Worm (Caenorhabditis elegans) whole organism, mixed stage, embryonic: ENCODE data around the gene F49H12.7.
A peak's percentile ranks its signal among the peaks of the same experiment; 100 is the strongest.

Experiments
- M03D4.4 ChIP-seq: sonication (generic microtip); optimal IDR thresholded peaks from 2 replicates; lab custom pipeline; 2017; ENCODE audit warnings: mild to moderate bottlenecking, missing genetic modification characterization, missing compliant biosample characterization
- bed-3 ChIP-seq: fragments of 200-800 bp; sonication (Bioruptor generic); optimal IDR thresholded peaks from 3 replicates; lab custom pipeline; 2018; ENCODE audit warnings: mild to moderate bottlenecking, missing genetic modification characterization, moderate library complexity, missing compliant biosample characterization
- blmp-1 ChIP-seq: fragments of 150-350 bp; optimal IDR thresholded peaks from 2 replicates; lab custom pipeline; 2014; ENCODE audit warnings: missing biosample characterization, missing genetic modification characterization
- ceh-39 ChIP-seq: fragments of 150-350 bp; optimal IDR thresholded peaks from 2 replicates; lab custom pipeline; 2014; ENCODE audit warnings: missing biosample characterization, missing genetic modification characterization
- ceh-43 ChIP-seq: fragments of 200-800 bp; sonication (Bioruptor generic); optimal IDR thresholded peaks from 2 replicates; lab custom pipeline; 2018; ENCODE audit warnings: mild to moderate bottlenecking, missing genetic modification characterization, moderate library complexity, missing compliant biosample characterization
- ces-1 ChIP-seq: fragments of 150-350 bp; optimal IDR thresholded peaks from 2 replicates; lab custom pipeline; 2014; ENCODE audit warnings: missing biosample characterization, missing genetic modification reagents, missing genetic modification characterization
- cnd-1 ChIP-seq: fragments of 200-800 bp; sonication (Bioruptor generic); optimal IDR thresholded peaks from 2 replicates; lab custom pipeline; 2018; ENCODE audit warnings: mild to moderate bottlenecking, missing genetic modification characterization, missing compliant biosample characterization
- drap-1 ChIP-seq: fragments of 200-800 bp; sonication (Bioruptor generic); optimal IDR thresholded peaks from 3 replicates; lab custom pipeline; 2018; ENCODE audit warnings: mild to moderate bottlenecking, missing genetic modification characterization, missing compliant biosample characterization
- elt-1 ChIP-seq: sonication (generic microtip); optimal IDR thresholded peaks from 2 replicates; lab custom pipeline; 2017; ENCODE audit warnings: missing genetic modification characterization, mild to moderate bottlenecking, missing compliant biosample characterization, antibody characterized with exemption, moderate library complexity, borderline replicate concordance; ENCODE audit not compliant: insufficient read depth
- elt-3 ChIP-seq: fragments of 150-350 bp; optimal IDR thresholded peaks from 2 replicates; lab custom pipeline; 2014; ENCODE audit warnings: missing biosample characterization, missing genetic modification characterization
- flh-1 ChIP-seq: fragments of 200-800 bp; sonication (Bioruptor generic); optimal IDR thresholded peaks from 2 replicates; lab custom pipeline; 2018; ENCODE audit warnings: mild to moderate bottlenecking, missing genetic modification characterization, moderate library complexity, missing compliant biosample characterization
- ham-2 ChIP-seq: fragments of 200-800 bp; sonication (Bioruptor generic); optimal IDR thresholded peaks from 2 replicates; lab custom pipeline; 2018; ENCODE audit warnings: mild to moderate bottlenecking, missing genetic modification characterization, missing compliant biosample characterization
- hlh-1 ChIP-seq: fragments of 150-350 bp; optimal IDR thresholded peaks from 2 replicates; lab custom pipeline; 2014; ENCODE audit warnings: missing biosample characterization, missing genetic modification reagents, missing genetic modification characterization
- lin-13 ChIP-seq: fragments of 150-350 bp; optimal IDR thresholded peaks from 2 replicates; lab custom pipeline; 2014; ENCODE audit warnings: missing biosample characterization, missing genetic modification characterization
- lin-32 ChIP-seq: fragments of 200-800 bp; sonication (Bioruptor generic); optimal IDR thresholded peaks from 2 replicates; lab custom pipeline; 2018; ENCODE audit warnings: mild to moderate bottlenecking, missing genetic modification characterization, missing compliant biosample characterization
- lsy-2 ChIP-seq: fragments of 150-350 bp; optimal IDR thresholded peaks from 2 replicates; lab custom pipeline; 2014; ENCODE audit warnings: missing biosample characterization, missing genetic modification characterization
- mab-5 ChIP-seq: fragments of 150-350 bp; optimal IDR thresholded peaks from 2 replicates; lab custom pipeline; 2014; ENCODE audit warnings: missing biosample characterization, missing genetic modification characterization
- mep-1 ChIP-seq: fragments of 150-350 bp; optimal IDR thresholded peaks from 2 replicates; lab custom pipeline; 2017; ENCODE audit warnings: missing biosample characterization, missing genetic modification reagents, missing genetic modification characterization, inconsistent platforms
- mls-2 ChIP-seq: sonication (generic microtip); optimal IDR thresholded peaks from 2 replicates; lab custom pipeline; 2016; ENCODE audit warnings: mild to moderate bottlenecking, missing genetic modification characterization, moderate library complexity, missing compliant biosample characterization
- nhr-12 ChIP-seq: fragments of 150-350 bp; optimal IDR thresholded peaks from 2 replicates; lab custom pipeline; 2014; ENCODE audit warnings: missing biosample characterization, missing genetic modification characterization
- nhr-2 ChIP-seq: fragments of 150-350 bp; optimal IDR thresholded peaks from 2 replicates; lab custom pipeline; 2014; ENCODE audit warnings: missing biosample characterization, missing genetic modification characterization
- nhr-237 ChIP-seq: fragments of 150-350 bp; optimal IDR thresholded peaks from 2 replicates; lab custom pipeline; 2014; ENCODE audit warnings: missing biosample characterization, missing genetic modification characterization
- nhr-28 ChIP-seq: fragments of 150-350 bp; optimal IDR thresholded peaks from 2 replicates; lab custom pipeline; 2014; ENCODE audit warnings: missing biosample characterization, missing genetic modification characterization
- nhr-76 ChIP-seq: sonication (generic microtip); optimal IDR thresholded peaks from 2 replicates; lab custom pipeline; 2017; ENCODE audit warnings: missing biosample characterization, missing genetic modification characterization
- pha-4 ChIP-seq: fragments of 150-350 bp; optimal IDR thresholded peaks from 2 replicates; lab custom pipeline; 2018; ENCODE audit warnings: missing biosample characterization, missing genetic modification reagents, missing genetic modification characterization
- sem-2 ChIP-seq: fragments of 200-800 bp; sonication (Bioruptor generic); optimal IDR thresholded peaks from 2 replicates; lab custom pipeline; 2018; ENCODE audit warnings: mild to moderate bottlenecking, missing genetic modification characterization, missing compliant biosample characterization
- snpc-4 ChIP-seq: fragments of 150-350 bp; optimal IDR thresholded peaks from 2 replicates; lab custom pipeline; 2014; ENCODE audit warnings: missing biosample characterization, missing genetic modification characterization
- sptf-1 ChIP-seq: sonication (generic microtip); optimal IDR thresholded peaks from 2 replicates; lab custom pipeline; 2017; ENCODE audit warnings: mild to moderate bottlenecking, missing genetic modification characterization, moderate library complexity, missing compliant biosample characterization
- tbx-8 ChIP-seq: fragments of 200-800 bp; sonication (Bioruptor generic); optimal IDR thresholded peaks from 2 replicates; lab custom pipeline; 2018; ENCODE audit warnings: mild to moderate bottlenecking, missing genetic modification characterization, moderate library complexity, missing compliant biosample characterization
- unc-120 ChIP-seq: sonication (generic microtip); optimal IDR thresholded peaks from 2 replicates; lab custom pipeline; 2017; ENCODE audit warnings: missing genetic modification characterization, missing compliant biosample characterization; ENCODE audit not compliant: poor library complexity, severe bottlenecking
- unc-39 ChIP-seq: fragments of 150-350 bp; optimal IDR thresholded peaks from 2 replicates; lab custom pipeline; 2014; ENCODE audit warnings: missing biosample characterization, missing genetic modification characterization
- unc-62 ChIP-seq: fragments of 150-350 bp; optimal IDR thresholded peaks from 2 replicates; lab custom pipeline; 2014; ENCODE audit warnings: missing biosample characterization, missing genetic modification reagents, missing genetic modification characterization
- ztf-11 ChIP-seq: fragments of 150-350 bp; optimal IDR thresholded peaks from 2 replicates; lab custom pipeline; 2014; ENCODE audit warnings: missing biosample characterization, missing genetic modification characterization

Gene F49H12.7

DNA sequence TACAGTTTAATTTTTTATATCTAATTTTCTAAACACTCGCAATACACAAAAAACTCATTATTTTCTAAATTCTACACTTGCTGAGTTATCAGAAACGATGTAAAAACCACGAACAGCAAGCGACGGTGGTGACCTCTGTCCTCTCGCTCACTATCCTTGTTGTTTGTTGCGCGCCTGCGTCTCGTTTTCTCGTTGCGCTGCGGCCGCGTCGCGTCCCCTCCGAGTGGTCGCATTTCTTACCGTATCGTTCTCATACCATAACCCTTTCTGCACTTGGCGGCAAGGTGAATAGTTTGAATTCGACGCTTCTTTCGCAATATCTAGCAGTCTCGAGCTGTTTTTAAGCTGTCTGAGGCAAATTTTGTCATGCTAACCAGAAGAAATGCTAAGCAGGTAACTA, 24.6 kb downstream of the F49H12.7 start, which contains the start of gene lsy-2:
lsy-2 (plus strand) TSS at position 271 of the 400 bp plus-strand sequence.
- peak; percentile 33 for TF ChIP-seq sptf-1
- TF ChIP-seq M03D4.4 (tag; lab: Kevin White, UChicago): no peak
- TF ChIP-seq ceh-39 (tag; lab: Kevin White, UChicago): no peak
- no peak for TF ChIP-seq ztf-11 (tag; lab: Kevin White, UChicago)
- TF ChIP-seq nhr-237 (tag; lab: Kevin White, UChicago): peak; percentile 10
- TF ChIP-seq lsy-2 (tag; lab: Kevin White, UChicago): peak; percentile 98
- TF ChIP-seq pha-4: peak; percentile 47
- TF ChIP-seq hlh-1 (tag; lab: Kevin White, UChicago): peak; percentile 20
- TF ChIP-seq mep-1 (tag; lab: Kevin White, UChicago): peak; percentile 61
- TF ChIP-seq nhr-12 (tag; lab: Kevin White, UChicago): no peak
- TF ChIP-seq lin-13 (tag; lab: Kevin White, UChicago): peak; percentile 5
- TF ChIP-seq, all 35 proteins: peak for 7

DNA sequence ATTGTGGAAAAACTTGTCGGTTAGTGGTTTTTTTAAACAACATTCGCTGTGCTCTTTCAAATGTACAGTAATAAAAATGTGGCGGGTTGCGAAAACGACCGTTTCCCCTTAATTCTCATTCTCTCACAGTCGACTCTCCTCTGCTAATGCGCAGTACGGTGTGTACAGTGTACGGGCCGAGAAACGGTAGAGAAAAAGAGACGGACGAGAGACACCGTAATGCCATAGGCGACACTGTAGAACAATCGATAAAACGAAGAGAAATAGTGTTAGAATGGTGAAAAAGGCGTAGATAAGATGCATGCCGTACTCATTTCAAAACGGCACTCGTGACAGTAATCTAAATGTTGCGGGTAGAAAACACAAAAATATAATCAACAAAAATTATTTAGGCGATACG, 25.7 kb downstream of the F49H12.7 start:
- TF ChIP-seq sem-2 (no peak), elt-3 (tag; lab: Kevin White, UChicago) (no peak), mab-5 (tag; lab: Kevin White, UChicago) (no peak), M03D4.4 (tag; lab: Kevin White, UChicago) (no peak), pha-4 (peak; percentile 25), nhr-2 (peak; percentile 1), ceh-39 (tag; lab: Kevin White, UChicago) (peak; percentile 56), lsy-2 (tag; lab: Kevin White, UChicago) (peak; percentile 92)

DNA sequence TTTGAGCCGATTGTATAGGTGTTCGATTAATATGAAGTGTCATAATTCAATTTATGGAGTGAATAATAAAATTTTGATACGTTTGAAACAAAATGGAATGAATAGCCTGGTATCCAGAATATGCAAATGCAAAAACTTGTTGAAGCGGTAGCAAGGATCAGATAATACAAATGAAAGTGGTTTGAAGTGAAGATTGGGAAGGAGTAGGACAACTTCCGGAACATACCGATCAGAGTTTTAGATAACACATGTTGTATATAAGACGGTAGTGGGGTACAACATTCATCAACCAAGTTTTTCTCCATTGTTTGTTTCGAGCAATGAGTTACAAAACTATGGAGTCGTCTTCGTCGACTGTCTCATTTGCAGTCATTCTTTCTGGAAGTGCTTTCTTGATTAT, 28.3 kb downstream of the F49H12.7 start, which contains the start of gene col-164:
col-164 (plus strand) TSS at position 301 of the 400 bp plus-strand sequence.
- TF ChIP-seq unc-39 (tag; lab: Kevin White, UChicago) (no peak), ceh-43 (GFP tag; lab: Kevin White, UChicago) (no peak), drap-1 (GFP tag; lab: Kevin White, UChicago) (no peak), hlh-1 (tag; lab: Kevin White, UChicago) (no peak), nhr-237 (tag; lab: Kevin White, UChicago) (no peak)

DNA sequence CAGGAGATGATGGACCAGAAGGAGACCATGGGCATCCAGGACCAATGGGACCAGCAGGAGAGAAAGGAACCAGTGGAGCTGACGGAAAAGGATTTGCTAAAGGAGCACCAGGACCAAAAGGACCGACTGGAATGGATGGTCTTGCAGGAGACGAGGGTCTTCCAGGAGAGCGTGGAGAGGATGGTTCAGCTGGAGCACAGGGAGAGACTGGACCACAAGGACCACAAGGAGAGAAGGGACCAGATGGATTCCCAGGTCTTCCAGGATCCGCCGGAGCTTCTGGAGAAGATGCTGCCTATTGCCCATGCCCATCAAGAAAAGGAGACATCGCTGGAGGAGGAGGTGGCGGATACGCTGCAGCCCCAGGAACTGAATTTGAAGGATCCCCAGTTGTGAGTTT, 29.3 kb downstream of the F49H12.7 start:
- TF ChIP-seq lin-32 (GFP tag; lab: Kevin White, UChicago) (no peak), blmp-1 (tag; lab: Kevin White, UChicago) (no peak), tbx-8 (GFP tag; lab: Kevin White, UChicago) (no peak), unc-62 (GFP tag; lab: Kevin White, UChicago) (no peak), pha-4 (no peak), mep-1 (tag; lab: Kevin White, UChicago) (no peak), lin-13 (tag; lab: Kevin White, UChicago) (no peak), elt-1 (tag; lab: Kevin White, UChicago) (no peak), nhr-76 (tag; lab: Kevin White, UChicago) (no peak), ceh-43 (GFP tag; lab: Kevin White, UChicago) (no peak), ham-2 (GFP tag; lab: Kevin White, UChicago) (no peak), bed-3 (GFP tag; lab: Kevin White, UChicago) (no peak), nhr-2 (no peak), nhr-12 (tag; lab: Kevin White, UChicago) (no peak), sem-2 (no peak), ces-1 (GFP tag; lab: Kevin White, UChicago) (no peak), ztf-11 (tag; lab: Kevin White, UChicago) (no peak), ceh-39 (tag; lab: Kevin White, UChicago) (no peak), unc-120 (tag; lab: Kevin White, UChicago) (no peak), lsy-2 (tag; lab: Kevin White, UChicago) (no peak)

DNA sequence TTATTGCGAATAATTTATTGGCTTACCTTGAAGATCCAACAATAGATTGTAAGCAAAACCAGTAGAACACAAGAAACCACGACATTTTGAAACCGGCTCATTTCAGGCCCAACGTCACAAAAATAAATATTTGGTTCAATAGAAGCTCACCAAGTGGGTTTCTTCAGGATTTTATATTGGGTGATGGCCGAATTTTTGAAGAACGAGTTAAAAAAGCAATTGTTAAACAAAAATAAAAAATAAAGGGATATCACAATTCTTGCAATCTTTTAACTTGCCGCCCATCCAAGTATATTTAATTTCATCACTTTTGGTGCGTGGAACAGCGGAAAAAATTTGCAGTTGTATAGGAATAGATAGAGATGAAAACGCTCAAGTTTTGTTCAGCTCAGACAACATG, 32.0 kb downstream of the F49H12.7 start, which contains the start of gene T21D9.2:
T21D9.2 (minus strand) TSS at position 101 of the 400 bp plus-strand sequence.
- no peak for TF ChIP-seq lsy-2 (tag; lab: Kevin White, UChicago)
- no peak for TF ChIP-seq unc-62 (GFP tag; lab: Kevin White, UChicago)
- TF ChIP-seq tbx-8 (GFP tag; lab: Kevin White, UChicago): no peak
- no peak for TF ChIP-seq cnd-1 (tag; lab: Kevin White, UChicago)
- no peak for TF ChIP-seq sem-2
- no peak for TF ChIP-seq lin-13 (tag; lab: Kevin White, UChicago)
- no peak for TF ChIP-seq lin-32 (GFP tag; lab: Kevin White, UChicago)
- no peak for TF ChIP-seq mls-2 (tag; lab: Kevin White, UChicago)
- no peak for TF ChIP-seq blmp-1 (tag; lab: Kevin White, UChicago)
- no peak for TF ChIP-seq nhr-2
- TF ChIP-seq ztf-11 (tag; lab: Kevin White, UChicago): no peak
- TF ChIP-seq hlh-1 (tag; lab: Kevin White, UChicago): no peak
- no peak for TF ChIP-seq snpc-4 (tag; lab: Kevin White, UChicago)
- TF ChIP-seq ceh-39 (tag; lab: Kevin White, UChicago): no peak
- TF ChIP-seq mep-1 (tag; lab: Kevin White, UChicago): no peak
- no peak for TF ChIP-seq ham-2 (GFP tag; lab: Kevin White, UChicago)
- no peak for TF ChIP-seq nhr-76 (tag; lab: Kevin White, UChicago)
- no peak for TF ChIP-seq bed-3 (GFP tag; lab: Kevin White, UChicago)
- TF ChIP-seq flh-1 (GFP tag; lab: Kevin White, UChicago): no peak
- no peak for TF ChIP-seq nhr-28 (tag; lab: Kevin White, UChicago)
